Worm (Caenorhabditis elegans): ENCODE measurements around the gene Y47D7A.3.

Gene Y47D7A.3

ce11 chrV:4400118-4400517 is 10.6 kb upstream of the Y47D7A.3 start, which contains the start of gene F13A2.4:
Gene F13A2.4 (minus strand): TSS chrV:4400218.
- no peak for TF ChIP-seq flt-1 (GFP tag; IDR thresholded peaks at IDR 0.05)
- TF ChIP-seq cog-1 (tag; optimal IDR thresholded peaks at IDR 0.05), result no peak
- TF ChIP-seq ztf-29 (GFP tag; IDR thresholded peaks at IDR 0.05), result no peak
- TF ChIP-seq T22C8.4 (GFP tag; IDR thresholded peaks at IDR 0.05), result no peak
- TF ChIP-seq med-1 (GFP tag; optimal IDR thresholded peaks at IDR 0.05; ENCODE audit: insufficient read depth), result no peak
- no peak for TF ChIP-seq klf-2 (GFP tag; conservative IDR thresholded peaks at IDR 0.05)
- TF ChIP-seq ztf-23 (GFP tag; IDR thresholded peaks at IDR 0.05), result no peak
- no peak for TF ChIP-seq ref-1 (GFP tag; conservative IDR thresholded peaks at IDR 0.05)
- TF ChIP-seq tab-1 (GFP tag; IDR thresholded peaks at IDR 0.05), result no peak

ce11 chrV:4401865-4402264 is 8.9 kb upstream of the Y47D7A.3 start, which contains the start of gene F13A2.5:
Gene F13A2.5 (minus strand): TSS chrV:4401965.
- no peak for TF ChIP-seq med-1 (GFP tag; optimal IDR thresholded peaks at IDR 0.05; ENCODE audit: insufficient read depth)
- TF ChIP-seq klf-2 (GFP tag; conservative IDR thresholded peaks at IDR 0.05), result no peak
- no peak for TF ChIP-seq ztf-29 (GFP tag; IDR thresholded peaks at IDR 0.05)
- TF ChIP-seq ref-1 (GFP tag; conservative IDR thresholded peaks at IDR 0.05), result no peak
- no peak for TF ChIP-seq T22C8.4 (GFP tag; IDR thresholded peaks at IDR 0.05)
- no peak for TF ChIP-seq tab-1 (GFP tag; IDR thresholded peaks at IDR 0.05)
- no peak for TF ChIP-seq flt-1 (GFP tag; IDR thresholded peaks at IDR 0.05)
- TF ChIP-seq cog-1 (tag; optimal IDR thresholded peaks at IDR 0.05), result no peak
- no peak for TF ChIP-seq ztf-23 (GFP tag; IDR thresholded peaks at IDR 0.05)

ce11 chrV:4407519-4407918 is 3.2 kb upstream of the Y47D7A.3 start, which contains the start of gene nhr-118:
Gene nhr-118 (plus strand): TSS chrV:4407819.
- TF ChIP-seq tab-1 (GFP tag; IDR thresholded peaks at IDR 0.05) (no peak), ztf-29 (GFP tag; IDR thresholded peaks at IDR 0.05) (no peak), ztf-23 (GFP tag; IDR thresholded peaks at IDR 0.05) (no peak), ref-1 (GFP tag; conservative IDR thresholded peaks at IDR 0.05) (no peak), flt-1 (GFP tag; IDR thresholded peaks at IDR 0.05) (no peak), cog-1 (tag; optimal IDR thresholded peaks at IDR 0.05) (no peak), T22C8.4 (GFP tag; IDR thresholded peaks at IDR 0.05) (no peak), med-1 (GFP tag; optimal IDR thresholded peaks at IDR 0.05; ENCODE audit: insufficient read depth) (no peak), klf-2 (GFP tag; conservative IDR thresholded peaks at IDR 0.05) (no peak)

ce11 chrV:4411714-4412113 is 971 bp downstream of the Y47D7A.3 start, which contains the start of gene Y47D7A.17:
Gene Y47D7A.17 (minus strand): TSS chrV:4411814.
- no peak for TF ChIP-seq flt-1 (GFP tag; IDR thresholded peaks at IDR 0.05)
- TF ChIP-seq klf-2 (GFP tag; conservative IDR thresholded peaks at IDR 0.05), result no peak
- no peak for TF ChIP-seq tab-1 (GFP tag; IDR thresholded peaks at IDR 0.05)
- TF ChIP-seq T22C8.4 (GFP tag; IDR thresholded peaks at IDR 0.05), result no peak

- TF ChIP-seq tab-1 (GFP tag; IDR thresholded peaks at IDR 0.05), result no peak
Observed at ce11 chrV:4414613-4415071, 3.9 kb downstream of the Y47D7A.3 start, which contains the start of gene grl-5. Gene grl-5 (minus strand): TSS chrV:4414663.

ce11 chrV:4416710-4417109 is 6.0 kb downstream of the Y47D7A.3 start, which contains the start of gene Y47D7A.18:
Gene Y47D7A.18 (minus strand): TSS chrV:4416810.
- TF ChIP-seq flt-1 (GFP tag; IDR thresholded peaks at IDR 0.05) (no peak), ref-1 (GFP tag; conservative IDR thresholded peaks at IDR 0.05) (no peak), klf-2 (GFP tag; conservative IDR thresholded peaks at IDR 0.05) (no peak), cog-1 (tag; optimal IDR thresholded peaks at IDR 0.05) (no peak), ztf-23 (GFP tag; IDR thresholded peaks at IDR 0.05) (no peak), tab-1 (GFP tag; IDR thresholded peaks at IDR 0.05) (no peak), med-1 (GFP tag; optimal IDR thresholded peaks at IDR 0.05; ENCODE audit: insufficient read depth) (no peak), ztf-29 (GFP tag; IDR thresholded peaks at IDR 0.05) (no peak), T22C8.4 (GFP tag; IDR thresholded peaks at IDR 0.05) (no peak)

- no peak for TF ChIP-seq flt-1 (GFP tag; IDR thresholded peaks at IDR 0.05)
- TF ChIP-seq tab-1 (GFP tag; IDR thresholded peaks at IDR 0.05), result no peak
- no peak for TF ChIP-seq klf-2 (GFP tag; conservative IDR thresholded peaks at IDR 0.05)
- no peak for TF ChIP-seq med-1 (GFP tag; optimal IDR thresholded peaks at IDR 0.05; ENCODE audit: insufficient read depth)
- TF ChIP-seq ztf-29 (GFP tag; IDR thresholded peaks at IDR 0.05), result no peak
- no peak for TF ChIP-seq ref-1 (GFP tag; conservative IDR thresholded peaks at IDR 0.05)
- TF ChIP-seq cog-1 (tag; optimal IDR thresholded peaks at IDR 0.05), result no peak
Observed at ce11 chrV:4418116-4418515, 7.4 kb downstream of the Y47D7A.3 start, which contains the start of gene Y47D7A.6. Gene Y47D7A.6 (minus strand): TSS chrV:4418216.

- TF ChIP-seq flt-1 (GFP tag; IDR thresholded peaks at IDR 0.05) (no peak), tab-1 (GFP tag; IDR thresholded peaks at IDR 0.05) (no peak)
Observed at ce11 chrV:4419767-4420322, 9.1 kb downstream of the Y47D7A.3 start, which contains the start of the genes Y47D7A.7 and Y47D7A.2. Gene Y47D7A.7 (minus strand): TSS chrV:4419867. Gene Y47D7A.2 (plus strand): TSS chrV:4420272.

- TF ChIP-seq flt-1 (GFP tag; IDR thresholded peaks at IDR 0.05) (no peak), ref-1 (GFP tag; conservative IDR thresholded peaks at IDR 0.05) (no peak), ztf-23 (GFP tag; IDR thresholded peaks at IDR 0.05) (no peak)
Observed at ce11 chrV:4421475-4421874, 10.7 kb downstream of the Y47D7A.3 start, which contains the start of gene skr-14. Gene skr-14 (minus strand): TSS chrV:4421575.

- TF ChIP-seq T22C8.4 (GFP tag; IDR thresholded peaks at IDR 0.05), result no peak
- TF ChIP-seq ztf-29 (GFP tag; IDR thresholded peaks at IDR 0.05), result no peak
- no peak for TF ChIP-seq flt-1 (GFP tag; IDR thresholded peaks at IDR 0.05)
- no peak for TF ChIP-seq klf-2 (GFP tag; conservative IDR thresholded peaks at IDR 0.05)
- TF ChIP-seq tab-1 (GFP tag; IDR thresholded peaks at IDR 0.05), result no peak
- no peak for TF ChIP-seq med-1 (GFP tag; optimal IDR thresholded peaks at IDR 0.05; ENCODE audit: insufficient read depth)
- TF ChIP-seq ref-1 (GFP tag; conservative IDR thresholded peaks at IDR 0.05), result no peak
- no peak for TF ChIP-seq ztf-23 (GFP tag; IDR thresholded peaks at IDR 0.05)
- TF ChIP-seq cog-1 (tag; optimal IDR thresholded peaks at IDR 0.05), result no peak
Observed at ce11 chrV:4422127-4422526, 11.4 kb downstream of the Y47D7A.3 start, which contains the start of gene skr-7. Gene skr-7 (plus strand): TSS chrV:4422427.
